Fruit fly (Drosophila melanogaster) whole organism, wandering third instar larva: ENCODE measurements around the gene BthD.

Experiments
- GATAd ChIP-seq: sonication (Bioruptor generic); optimal IDR thresholded peaks from 2 replicates; lab custom pipeline; 2016; ENCODE audit warnings: missing biosample characterization, missing genetic modification characterization
- HLH106 ChIP-seq: fragments of 200-800 bp; optimal IDR thresholded peaks from 3 replicates; lab custom pipeline; 2019; ENCODE audit warnings: missing biosample characterization, mild to moderate bottlenecking, missing genetic modification characterization, moderate library complexity
- Hnf4 ChIP-seq: fragments of 200-800 bp; sonication (Bioruptor generic); optimal IDR thresholded peaks from 2 replicates; lab custom pipeline; 2016; ENCODE audit warnings: missing biosample characterization, mild to moderate bottlenecking, missing genetic modification characterization
- Hr78 ChIP-seq: fragments of >200 bp; optimal IDR thresholded peaks from 2 replicates; lab custom pipeline; 2017; ENCODE audit warnings: missing biosample characterization, missing genetic modification characterization
- Hr83 ChIP-seq: fragments of 200-300 bp; sonication (Bioruptor generic); optimal IDR thresholded peaks from 2 replicates; lab custom pipeline; 2016; ENCODE audit warnings: missing biosample characterization, mild to moderate bottlenecking, missing genetic modification characterization, moderate library complexity; ENCODE audit not compliant: poor library complexity, severe bottlenecking
- N ChIP-seq: fragments of >200 bp; optimal IDR thresholded peaks from 2 replicates; lab custom pipeline; 2018; ENCODE audit warnings: missing biosample characterization, missing external identifiers, missing genetic modification characterization
- h ChIP-seq: fragments of 200-800 bp; sonication (Bioruptor generic); optimal IDR thresholded peaks from 3 replicates; lab custom pipeline; 2016; ENCODE audit warnings: missing biosample characterization, mild to moderate bottlenecking, missing genetic modification characterization
- pan ChIP-seq: fragments of >200 bp; optimal IDR thresholded peaks from 2 replicates; lab custom pipeline; 2017
- psq ChIP-seq: fragments of 200-800 bp; sonication (Bioruptor generic); optimal IDR thresholded peaks from 3 replicates; lab custom pipeline; 2017; ENCODE audit warnings: missing biosample characterization, mild to moderate bottlenecking, missing genetic modification characterization, moderate library complexity
- rgr ChIP-seq: fragments of 200-800 bp; sonication (Bioruptor generic); optimal IDR thresholded peaks from 3 replicates; lab custom pipeline; 2016; ENCODE audit warnings: missing biosample characterization, mild to moderate bottlenecking, missing genetic modification characterization
- sage ChIP-seq: fragments of 200-800 bp; sonication (Bioruptor generic); optimal IDR thresholded peaks from 2 replicates; lab custom pipeline; 2016; ENCODE audit warnings: missing biosample characterization, mild to moderate bottlenecking, missing genetic modification characterization
- sv ChIP-seq: fragments of 200-800 bp; sonication (Bioruptor generic); optimal IDR thresholded peaks from 3 replicates; lab custom pipeline; 2016; ENCODE audit warnings: missing biosample characterization, missing genetic modification characterization

dm6 chrX:13637588-13637987, 25.7 kb downstream of the BthD start:
- TF ChIP-seq GATAd: no peak
- TF ChIP-seq sage (GFP tag; lab: Kevin White, UChicago): no peak
- TF ChIP-seq psq (GFP tag; lab: Kevin White, UChicago): no peak
- TF ChIP-seq sv (GFP tag; lab: Kevin White, UChicago): no peak
- TF ChIP-seq Hnf4: no peak
- no peak for TF ChIP-seq HLH106 (tag; lab: Kevin White, UChicago)
- no peak for TF ChIP-seq h (GFP tag; lab: Kevin White, UChicago)
- TF ChIP-seq rgr (GFP tag; lab: Kevin White, UChicago): no peak
- TF ChIP-seq N: no peak
- no peak for TF ChIP-seq pan (lab: Kevin White, UChicago)
- no peak for TF ChIP-seq Hr83 (GFP tag; lab: Kevin White, UChicago)
- TF ChIP-seq Hr78 (GFP tag; lab: Kevin White, UChicago): no peak
